Worm (Caenorhabditis elegans) whole organism, L1 larva: ENCODE measurements around the gene spcs-2.

Source experiments
- ceh-63 ChIP-seq: fragments of 200-800 bp; sonication (Bioruptor generic); optimal IDR thresholded peaks from 2 replicates; lab custom pipeline; 2018; ENCODE audit warnings: mild to moderate bottlenecking, missing genetic modification characterization, missing compliant biosample characterization
- ceh-90 ChIP-seq: sonication (generic microtip); optimal IDR thresholded peaks from 2 replicates; lab custom pipeline; 2016; ENCODE audit warnings: missing genetic modification characterization, missing compliant biosample characterization
- elt-2 ChIP-seq: sonication (generic microtip); optimal IDR thresholded peaks from 2 replicates; lab custom pipeline; 2016; ENCODE audit warnings: missing genetic modification characterization, mild to moderate bottlenecking, inconsistent platforms, missing compliant biosample characterization, missing genetic modification reagents
- fkh-10 ChIP-seq: sonication (generic microtip); optimal IDR thresholded peaks from 2 replicates; lab custom pipeline; 2017; ENCODE audit warnings: missing biosample characterization, missing genetic modification reagents, missing genetic modification characterization
- jun-1 ChIP-seq: fragments of 150-350 bp; optimal IDR thresholded peaks from 2 replicates; lab custom pipeline; 2014; ENCODE audit warnings: missing biosample characterization, missing genetic modification reagents, missing genetic modification characterization
- lin-13 ChIP-seq: fragments of 150-350 bp; optimal IDR thresholded peaks from 2 replicates; lab custom pipeline; 2014; ENCODE audit warnings: missing biosample characterization, missing genetic modification reagents, missing genetic modification characterization
- lin-39 ChIP-seq: fragments of 150-350 bp; optimal IDR thresholded peaks from 2 replicates; lab custom pipeline; 2014; ENCODE audit warnings: missing biosample characterization, missing genetic modification reagents, missing genetic modification characterization
- nhr-11 ChIP-seq: fragments of 150-350 bp; optimal IDR thresholded peaks from 2 replicates; lab custom pipeline; 2014; ENCODE audit warnings: missing biosample characterization, missing genetic modification characterization
- skn-1 ChIP-seq: fragments of 150-350 bp; optimal IDR thresholded peaks from 2 replicates; lab custom pipeline; 2014; ENCODE audit warnings: missing biosample characterization, missing genetic modification characterization
- zag-1 ChIP-seq: fragments of 150-350 bp; optimal IDR thresholded peaks from 2 replicates; lab custom pipeline; 2014; ENCODE audit warnings: missing biosample characterization, missing genetic modification characterization
- ztf-4 ChIP-seq: fragments of 150-350 bp; optimal IDR thresholded peaks from 2 replicates; lab custom pipeline; 2014; ENCODE audit warnings: missing biosample characterization, missing genetic modification characterization

DNA sequence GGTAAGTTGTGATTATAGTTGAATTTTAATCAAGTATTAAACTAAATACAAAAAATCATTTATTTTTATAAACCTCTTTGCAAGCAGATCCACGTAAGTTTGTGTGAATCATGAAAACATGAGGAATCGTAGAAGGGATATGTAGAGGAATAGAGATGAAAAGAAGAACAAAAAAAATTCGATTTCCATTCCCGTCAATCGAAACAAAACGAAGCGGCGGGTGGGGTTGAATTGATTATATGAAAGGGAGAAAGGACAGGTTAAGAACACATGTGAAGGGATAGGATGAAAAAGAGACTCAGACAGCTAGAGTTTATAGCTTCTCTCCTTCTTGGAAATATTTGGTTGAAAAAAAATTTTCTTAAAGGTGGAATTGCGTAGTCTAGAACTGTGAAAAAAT, 14.7 kb upstream of the spcs-2 start:
- TF ChIP-seq zag-1 (tag; lab: Kevin White, UChicago) (no peak), elt-2 (tag; lab: Kevin White, UChicago) (no peak), fkh-10 (no peak), skn-1 (no peak), ceh-63 (GFP tag; lab: Kevin White, UChicago) (no peak), lin-39 (no peak), ceh-90 (tag; lab: Kevin White, UChicago) (no peak), lin-13 (GFP tag; lab: Kevin White, UChicago) (no peak), nhr-11 (tag; lab: Kevin White, UChicago) (no peak), jun-1 (no peak), ztf-4 (tag; lab: Kevin White, UChicago) (no peak)
